Worm (Caenorhabditis elegans) whole organism, early embryonic: ENCODE results near the gene flp-13.

Experiments
- B0310.2 ChIP-seq: sonication (generic microtip); optimal IDR thresholded peaks from 2 replicates; lab custom pipeline; 2016; ENCODE audit warnings: mild to moderate bottlenecking, missing genetic modification characterization, missing compliant biosample characterization
- F13C5.2 ChIP-seq: sonication (generic microtip); optimal IDR thresholded peaks from 2 replicates; lab custom pipeline; 2017; ENCODE audit warnings: mild to moderate bottlenecking, missing genetic modification characterization, inconsistent platforms, missing compliant biosample characterization
- aly-1 ChIP-seq: sonication (generic microtip); optimal IDR thresholded peaks from 2 replicates; lab custom pipeline; 2016; ENCODE audit warnings: missing genetic modification characterization, missing compliant biosample characterization
- ama-1 ChIP-seq: fragments of 150-350 bp; optimal IDR thresholded peaks from 2 replicates; lab custom pipeline; 2014
- ceh-13 ChIP-seq: fragments of 200-800 bp; sonication (Bioruptor generic); optimal IDR thresholded peaks from 2 replicates; lab custom pipeline; 2018; ENCODE audit warnings: mild to moderate bottlenecking, missing genetic modification characterization, missing compliant biosample characterization
- ceh-36 ChIP-seq: sonication (generic microtip); optimal IDR thresholded peaks from 2 replicates; lab custom pipeline; 2016; ENCODE audit warnings: missing genetic modification characterization, inconsistent platforms, missing compliant biosample characterization
- ets-7 ChIP-seq: sonication (generic microtip); optimal IDR thresholded peaks from 2 replicates; lab custom pipeline; 2016; ENCODE audit warnings: missing genotype, missing genetic modification characterization, missing compliant biosample characterization
- flt-1 ChIP-seq: fragments of 200-800 bp; sonication (Bioruptor generic); IDR thresholded peaks from 2 replicates; pipeline ENCODE4 v1.3.6; 2022; ENCODE audit warnings: missing genetic modification characterization, missing compliant biosample characterization
- hmbx-1 ChIP-seq: sonication (generic microtip); optimal IDR thresholded peaks from 2 replicates; lab custom pipeline; 2016; ENCODE audit warnings: mild to moderate bottlenecking, missing genetic modification characterization, missing compliant biosample characterization
- hmg-4 ChIP-seq: fragments of 200-800 bp; sonication (Bioruptor generic); optimal IDR thresholded peaks from 2 replicates; lab custom pipeline; 2018; ENCODE audit warnings: mild to moderate bottlenecking, missing genetic modification characterization, missing compliant biosample characterization
- hnd-1 ChIP-seq: sonication (generic microtip); optimal IDR thresholded peaks from 2 replicates; lab custom pipeline; 2016; ENCODE audit warnings: missing genetic modification characterization, missing compliant biosample characterization
- pes-1 ChIP-seq: fragments of 200-800 bp; sonication (Bioruptor generic); IDR thresholded peaks from 2 replicates; pipeline ENCODE4 v1.3.6; 2022; ENCODE audit warnings: missing genetic modification reagents, missing genetic modification characterization, missing compliant biosample characterization
- scrt-1 ChIP-seq: fragments of 200-800 bp; sonication (Bioruptor generic); IDR thresholded peaks from 2 replicates; pipeline ENCODE4 v1.3.6; 2022; ENCODE audit warnings: missing genetic modification characterization, missing compliant biosample characterization
- sea-1 ChIP-seq: fragments of 200-800 bp; sonication (Bioruptor generic); conservative IDR thresholded peaks from 2 replicates; pipeline ENCODE4 v1.3.6; 2022; ENCODE audit warnings: missing genetic modification characterization, missing compliant biosample characterization
- tbx-11 ChIP-seq: fragments of 200-800 bp; sonication (Bioruptor generic); IDR thresholded peaks from 2 replicates; pipeline ENCODE4 v1.3.6; 2022; ENCODE audit warnings: missing genetic modification characterization, missing compliant biosample characterization
- tbx-37 ChIP-seq: fragments of 200-800 bp; sonication (Bioruptor generic); conservative IDR thresholded peaks from 2 replicates; pipeline ENCODE4 v1.3.6; 2022; ENCODE audit warnings: missing genetic modification reagents, missing genetic modification characterization, missing compliant biosample characterization
- tra-4 ChIP-seq: sonication (generic microtip); optimal IDR thresholded peaks from 2 replicates; lab custom pipeline; 2017; ENCODE audit warnings: missing genetic modification characterization, missing compliant biosample characterization

The flp-13 gene

ce11 chrIV:7710824-7711223 is 12.6 kb upstream of the flp-13 start, which contains the start of gene nhr-8:
Gene nhr-8, plus strand, starts transcription at chrIV:7710983.
- TF ChIP-seq pes-1 (no peak), tbx-11 (GFP tag; lab: Robert Waterston, UW) (no peak)

DNA sequence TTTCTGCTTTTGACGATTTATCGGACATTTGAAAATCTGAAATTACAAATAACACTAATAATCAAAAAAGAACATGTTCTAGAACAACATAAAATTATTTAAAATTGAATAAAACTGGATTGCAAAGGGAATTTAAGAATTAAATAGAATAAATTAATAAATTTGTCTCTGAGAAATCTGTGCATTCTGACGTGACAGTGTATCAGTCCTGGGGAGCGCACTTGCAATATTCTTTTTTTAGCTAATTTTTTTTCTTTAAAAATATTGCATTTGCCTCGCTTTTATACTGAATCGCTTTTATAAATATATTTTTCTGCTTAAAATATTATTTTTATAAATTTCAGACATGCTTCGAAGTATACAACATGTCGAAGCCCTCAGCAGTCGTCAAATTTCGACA is 11.5 kb upstream of the flp-13 start, which contains the start of the genes mrpl-1, emc-6 and mrps-24:
TSS of gene mrpl-1 (minus strand) at position 1 of the 400 bp plus-strand sequence.
TSS of gene emc-6 (minus strand) at position 36 of the 400 bp plus-strand sequence.
TSS of gene mrps-24 (plus strand) at position 345 of the 400 bp plus-strand sequence.
- no peak for TF ChIP-seq hnd-1 (tag; lab: Kevin White, UChicago)
- peak; percentile 27 for TF ChIP-seq F13C5.2 (tag; lab: Kevin White, UChicago)
- no peak for TF ChIP-seq pes-1
- TF ChIP-seq tra-4 (tag; lab: Kevin White, UChicago) = no peak
- TF ChIP-seq flt-1 (GFP tag; lab: Robert Waterston, UW) = no peak

- TF ChIP-seq tbx-11 (GFP tag; lab: Robert Waterston, UW) = no peak
Measured at ce11 chrIV:7706805-7707204, 8.6 kb upstream of the flp-13 start, which contains the start of gene F33D4.4. Gene F33D4.4, minus strand, starts transcription at chrIV:7706905.

DNA sequence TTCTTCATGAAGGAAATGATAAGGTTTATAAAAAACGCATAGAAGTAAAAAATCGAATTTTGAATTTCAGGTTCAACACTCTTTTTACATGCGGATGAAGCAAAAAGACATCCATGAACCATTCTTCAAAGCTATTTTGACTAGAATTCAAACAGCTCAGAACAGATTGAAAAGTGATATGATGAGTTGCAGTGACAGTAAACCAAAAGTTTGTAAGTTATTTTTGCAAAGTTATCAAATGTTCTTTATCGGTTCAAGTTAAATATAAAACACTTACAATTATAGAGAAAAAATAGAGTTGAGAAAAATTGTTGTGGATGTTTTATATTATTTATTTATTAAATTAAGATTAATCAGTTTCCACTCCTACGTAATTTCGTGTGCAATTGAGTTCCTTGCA is 5.8 kb downstream of the flp-13 start:
- no peak for TF ChIP-seq ceh-13 (GFP tag; lab: Kevin White, UChicago)

DNA sequence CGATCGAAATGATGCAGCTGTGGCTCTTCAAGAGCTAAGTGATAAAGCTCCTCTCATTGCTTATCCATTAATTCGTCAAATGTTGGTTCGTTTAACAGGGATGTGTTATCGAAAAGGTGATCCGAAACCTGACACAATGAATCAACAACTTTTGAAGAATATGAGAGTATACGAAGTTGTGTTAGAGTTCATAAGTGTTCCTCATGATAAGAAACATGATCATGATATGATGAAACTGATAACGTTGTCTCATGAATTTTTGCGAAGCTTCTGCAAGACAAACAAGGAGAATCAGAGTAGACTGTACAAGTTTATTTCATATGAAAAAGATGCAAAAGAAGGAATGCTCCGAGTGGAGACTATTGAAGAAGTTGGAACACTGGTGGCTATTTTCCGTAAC is 8.9 kb downstream of the flp-13 start:
- no peak for TF ChIP-seq hnd-1 (tag; lab: Kevin White, UChicago)

- TF ChIP-seq B0310.2 (tag; lab: Kevin White, UChicago) (no peak), hmbx-1 (tag; lab: Kevin White, UChicago) (no peak), F13C5.2 (tag; lab: Kevin White, UChicago) (no peak), ama-1 (no peak), scrt-1 (GFP tag; lab: Robert Waterston, UW) (no peak), sea-1 (no peak), hnd-1 (tag; lab: Kevin White, UChicago) (no peak), pes-1 (no peak), tbx-37 (no peak), tra-4 (tag; lab: Kevin White, UChicago) (no peak), tbx-11 (GFP tag; lab: Robert Waterston, UW) (no peak), ceh-36 (tag; lab: Kevin White, UChicago) (no peak), flt-1 (GFP tag; lab: Robert Waterston, UW) (no peak), ets-7 (tag; lab: Kevin White, UChicago) (no peak), ceh-13 (GFP tag; lab: Kevin White, UChicago) (no peak)
Measured at ce11 chrIV:7679120-7679519, 19.1 kb downstream of the flp-13 start.

- TF ChIP-seq ceh-36 (tag; lab: Kevin White, UChicago) (no peak), sea-1 (no peak), pes-1 (no peak), hmbx-1 (tag; lab: Kevin White, UChicago) (no peak), hnd-1 (tag; lab: Kevin White, UChicago) (no peak), scrt-1 (GFP tag; lab: Robert Waterston, UW) (no peak), ets-7 (tag; lab: Kevin White, UChicago) (no peak), ceh-13 (GFP tag; lab: Kevin White, UChicago) (no peak), flt-1 (GFP tag; lab: Robert Waterston, UW) (no peak), ama-1 (no peak), tbx-37 (no peak), aly-1 (tag; lab: Kevin White, UChicago) (no peak), tbx-11 (GFP tag; lab: Robert Waterston, UW) (no peak), B0310.2 (tag; lab: Kevin White, UChicago) (no peak), tra-4 (tag; lab: Kevin White, UChicago) (no peak), F13C5.2 (tag; lab: Kevin White, UChicago) (no peak), hmg-4 (GFP tag; lab: Kevin White, UChicago) (no peak)
Measured at ce11 chrIV:7674874-7675273, 23.3 kb downstream of the flp-13 start, which contains the start of gene itr-1. Gene itr-1, plus strand, starts transcription at chrIV:7675174.

ce11 chrIV:7672872-7673271 is 25.3 kb downstream of the flp-13 start, which contains the start of gene C08G9.2:
Gene C08G9.2, minus strand, starts transcription at chrIV:7672972.
- TF ChIP-seq scrt-1 (GFP tag; lab: Robert Waterston, UW) (no peak), ama-1 (no peak), B0310.2 (tag; lab: Kevin White, UChicago) (no peak), F13C5.2 (tag; lab: Kevin White, UChicago) (no peak), tbx-37 (no peak), hmg-4 (GFP tag; lab: Kevin White, UChicago) (no peak), aly-1 (tag; lab: Kevin White, UChicago) (no peak), ceh-13 (GFP tag; lab: Kevin White, UChicago) (no peak), hmbx-1 (tag; lab: Kevin White, UChicago) (no peak), tra-4 (tag; lab: Kevin White, UChicago) (no peak), tbx-11 (GFP tag; lab: Robert Waterston, UW) (no peak)

ce11 chrIV:7663006-7663405 is 35.2 kb downstream of the flp-13 start:
- TF ChIP-seq ceh-13 (GFP tag; lab: Kevin White, UChicago) (no peak), aly-1 (tag; lab: Kevin White, UChicago) (no peak), scrt-1 (GFP tag; lab: Robert Waterston, UW) (no peak), hnd-1 (tag; lab: Kevin White, UChicago) (no peak), F13C5.2 (tag; lab: Kevin White, UChicago) (no peak), pes-1 (no peak), ama-1 (no peak), ets-7 (tag; lab: Kevin White, UChicago) (no peak), flt-1 (GFP tag; lab: Robert Waterston, UW) (no peak), tra-4 (tag; lab: Kevin White, UChicago) (no peak), tbx-11 (GFP tag; lab: Robert Waterston, UW) (no peak), hmg-4 (GFP tag; lab: Kevin White, UChicago) (no peak), tbx-37 (no peak)
